Worm (Caenorhabditis elegans) whole organism, early embryonic: ENCODE results near the gene F59B2.8.

ENCODE experiments used
- aly-1 ChIP-seq: sonication (generic microtip); optimal IDR thresholded peaks from 2 replicates; lab custom pipeline; 2016; ENCODE audit warnings: missing genetic modification characterization, missing compliant biosample characterization
- ama-1 ChIP-seq: fragments of 150-350 bp; optimal IDR thresholded peaks from 2 replicates; lab custom pipeline; 2014
- ceh-36 ChIP-seq: sonication (generic microtip); optimal IDR thresholded peaks from 2 replicates; lab custom pipeline; 2016; ENCODE audit warnings: missing genetic modification characterization, inconsistent platforms, missing compliant biosample characterization
- flt-1 ChIP-seq: fragments of 200-800 bp; sonication (Bioruptor generic); IDR thresholded peaks from 2 replicates; pipeline ENCODE4 v1.3.6; 2022; ENCODE audit warnings: missing genetic modification characterization, missing compliant biosample characterization
- hmbx-1 ChIP-seq: sonication (generic microtip); optimal IDR thresholded peaks from 2 replicates; lab custom pipeline; 2016; ENCODE audit warnings: mild to moderate bottlenecking, missing genetic modification characterization, missing compliant biosample characterization
- sea-1 ChIP-seq: fragments of 200-800 bp; sonication (Bioruptor generic); conservative IDR thresholded peaks from 2 replicates; pipeline ENCODE4 v1.3.6; 2022; ENCODE audit warnings: missing genetic modification characterization, missing compliant biosample characterization
- tbx-37 ChIP-seq: fragments of 200-800 bp; sonication (Bioruptor generic); conservative IDR thresholded peaks from 2 replicates; pipeline ENCODE4 v1.3.6; 2022; ENCODE audit warnings: missing genetic modification reagents, missing genetic modification characterization, missing compliant biosample characterization

ce11 chrIII:9010047-9010446 is at the start of gene F59B2.8:
- TF ChIP-seq ama-1 (no peak), flt-1 (GFP tag; lab: Robert Waterston, UW) (no peak), ceh-36 (tag; lab: Kevin White, UChicago) (no peak), sea-1 (GFP tag; lab: Robert Waterston, UW) (no peak), aly-1 (no peak), hmbx-1 (no peak), tbx-37 (GFP tag; lab: Robert Waterston, UW) (no peak)
